Worm (Caenorhabditis elegans): ENCODE measurements around the gene K10C2.12.

Gene K10C2.12

ce11 chrX:6420681-6421080, at the start of gene K10C2.12:
Gene K10C2.12 (minus strand): TSS chrX:6420781.
- no peak for TF ChIP-seq aly-2 (tag; optimal IDR thresholded peaks at IDR 0.05)
- TF ChIP-seq nhr-12 (tag; optimal IDR thresholded peaks at IDR 0.05) = no peak
- no peak for TF ChIP-seq lin-39 (tag; optimal IDR thresholded peaks at IDR 0.05)
- no peak for TF ChIP-seq elt-3 (tag; optimal IDR thresholded peaks at IDR 0.05)
- no peak for TF ChIP-seq sea-2 (GFP tag; optimal IDR thresholded peaks at IDR 0.05)
- TF ChIP-seq nhr-23 (tag; optimal IDR thresholded peaks at IDR 0.05) = no peak
- no peak for TF ChIP-seq fos-1 (tag; optimal IDR thresholded peaks at IDR 0.05)
- no peak for TF ChIP-seq ceh-9 (tag; optimal IDR thresholded peaks at IDR 0.05)
- TF ChIP-seq daf-12 (tag; optimal IDR thresholded peaks at IDR 0.05) = no peak
- TF ChIP-seq lsy-12 (tag; optimal IDR thresholded peaks at IDR 0.05) = no peak
- TF ChIP-seq nhr-77 (tag; optimal IDR thresholded peaks at IDR 0.05) = no peak
- no peak for TF ChIP-seq nfya-1 (tag; optimal IDR thresholded peaks at IDR 0.05; ENCODE audit: insufficient read depth)
- TF ChIP-seq tbx-2 (tag; optimal IDR thresholded peaks at IDR 0.05) = no peak

DNA sequence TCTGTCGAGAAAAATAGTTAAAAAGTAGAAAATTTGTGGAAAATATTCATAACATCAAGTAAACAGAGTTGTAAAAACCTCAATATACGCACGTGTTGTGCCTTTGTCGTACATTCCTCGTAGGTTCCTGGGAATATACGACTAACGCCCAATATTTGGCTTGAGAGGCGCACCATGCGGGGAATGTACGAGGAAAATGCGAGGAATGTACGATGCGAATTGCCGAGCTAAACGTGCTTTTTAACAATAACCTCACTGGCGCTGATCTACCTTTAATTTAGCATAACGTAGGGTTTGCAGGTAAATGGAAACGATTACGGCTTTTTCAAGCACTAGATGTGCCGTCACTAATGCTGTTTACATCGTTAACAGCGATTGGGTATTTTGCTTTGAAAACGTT, 47.9 kb upstream of the K10C2.12 start, which contains the start of gene C15B12.9:
TSS of gene C15B12.9 (plus strand) at position 301 of the 400 bp plus-strand sequence.
- TF ChIP-seq lin-15B (tag; optimal IDR thresholded peaks at IDR 0.05) (no peak), nfya-1 (tag; optimal IDR thresholded peaks at IDR 0.05; ENCODE audit: insufficient read depth) (no peak), eor-1 (tag; optimal IDR thresholded peaks at IDR 0.05) (no peak), ztf-4 (tag; optimal IDR thresholded peaks at IDR 0.05) (no peak), pqm-1 (tag; optimal IDR thresholded peaks at IDR 0.05) (no peak)

DNA sequence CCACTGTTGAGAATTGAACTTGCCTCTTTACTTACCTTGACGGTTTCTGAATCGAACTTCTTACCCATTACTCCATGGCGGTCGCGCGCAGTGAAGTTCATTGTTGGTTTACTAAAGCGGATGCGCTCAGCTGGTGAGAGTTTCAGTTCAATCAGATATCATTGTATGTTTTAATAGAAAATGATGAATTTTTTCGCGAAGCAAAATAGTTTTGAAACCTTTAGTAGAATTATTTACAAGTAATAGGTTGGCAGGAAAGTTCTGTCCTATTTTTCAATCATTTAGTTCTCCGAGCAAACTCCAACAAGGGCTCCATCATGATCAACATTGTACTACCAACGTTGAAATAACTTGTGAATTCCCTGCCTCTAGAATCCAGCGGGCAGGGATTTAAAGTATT, 46.9 kb upstream of the K10C2.12 start, which contains the start of gene C15B12.3:
TSS of gene C15B12.3 (minus strand) at position 101 of the 400 bp plus-strand sequence.
- TF ChIP-seq lin-15B (tag; optimal IDR thresholded peaks at IDR 0.05) = no peak
- TF ChIP-seq nhr-23 (tag; optimal IDR thresholded peaks at IDR 0.05) = no peak
- TF ChIP-seq ceh-9 (tag; optimal IDR thresholded peaks at IDR 0.05) = no peak
- no peak for TF ChIP-seq egl-27 (tag; optimal IDR thresholded peaks at IDR 0.05)
- no peak for TF ChIP-seq fos-1 (tag; optimal IDR thresholded peaks at IDR 0.05)
- TF ChIP-seq fkh-10 (GFP tag; optimal IDR thresholded peaks at IDR 0.05) = no peak
- TF ChIP-seq pha-4 (tag; optimal IDR thresholded peaks at IDR 0.05) = no peak
- TF ChIP-seq ztf-4 (tag; optimal IDR thresholded peaks at IDR 0.05) = no peak
- TF ChIP-seq ceh-28 (tag; optimal IDR thresholded peaks at IDR 0.05) = no peak
- TF ChIP-seq aly-2 (tag; optimal IDR thresholded peaks at IDR 0.05) = no peak
- no peak for TF ChIP-seq nhr-77 (tag; optimal IDR thresholded peaks at IDR 0.05)
- no peak for TF ChIP-seq sea-2 (GFP tag; optimal IDR thresholded peaks at IDR 0.05)
- TF ChIP-seq unc-62 (GFP tag; optimal IDR thresholded peaks at IDR 0.05) = no peak
- TF ChIP-seq elt-2 (tag; optimal IDR thresholded peaks at IDR 0.05) = no peak

ce11 chrX:6462995-6463462, 42.4 kb upstream of the K10C2.12 start, which contains the start of gene C15B12.2:
Gene C15B12.2 (plus strand): TSS chrX:6463412.
- TF ChIP-seq unc-62 (GFP tag; optimal IDR thresholded peaks at IDR 0.05) = no peak
- peak; percentile 82 for TF ChIP-seq elt-2 (tag; optimal IDR thresholded peaks at IDR 0.05)

DNA sequence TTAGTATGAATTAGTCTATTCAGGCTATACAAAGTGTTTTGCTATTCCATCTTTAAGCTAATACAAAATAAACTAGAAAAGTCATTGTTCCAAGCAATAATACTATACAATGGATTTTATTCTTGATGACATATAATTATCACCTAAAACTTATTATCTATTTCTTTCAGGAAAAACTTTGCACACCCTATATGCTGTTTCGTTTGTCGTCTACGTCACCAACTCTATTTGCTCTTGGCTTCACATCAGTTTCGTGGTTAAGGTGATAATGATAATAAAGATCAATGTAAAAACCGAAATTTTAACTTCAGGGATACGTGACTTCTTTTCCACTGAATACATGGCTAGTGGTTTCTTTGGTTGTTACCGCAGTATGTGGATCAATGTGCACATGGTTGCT, 41.9 kb upstream of the K10C2.12 start:
- TF ChIP-seq jun-1 (tag; optimal IDR thresholded peaks at IDR 0.05) (no peak), pqm-1 (tag; optimal IDR thresholded peaks at IDR 0.05) (peak; percentile 33), elt-2 (tag; optimal IDR thresholded peaks at IDR 0.05) (peak; percentile 29)

- TF ChIP-seq unc-39 (tag; optimal IDR thresholded peaks at IDR 0.05) (no peak), pha-4 (tag; optimal IDR thresholded peaks at IDR 0.05) (no peak), nhr-28 (tag; optimal IDR thresholded peaks at IDR 0.05) (no peak), ztf-11 (tag; optimal IDR thresholded peaks at IDR 0.05) (no peak), ceh-16 (tag; optimal IDR thresholded peaks at IDR 0.05) (no peak), fkh-10 (GFP tag; optimal IDR thresholded peaks at IDR 0.05) (no peak), tbx-2 (tag; optimal IDR thresholded peaks at IDR 0.05) (no peak), pqm-1 (tag; optimal IDR thresholded peaks at IDR 0.05) (no peak), lin-15B (tag; optimal IDR thresholded peaks at IDR 0.05) (no peak)
Measured at ce11 chrX:6461729-6462128, 41.1 kb upstream of the K10C2.12 start, which contains the start of gene K04E7.1. Gene K04E7.1 (plus strand): TSS chrX:6462029.

- peak; percentile 70 for TF ChIP-seq pqm-1 (tag; optimal IDR thresholded peaks at IDR 0.05)
- TF ChIP-seq jun-1 (tag; optimal IDR thresholded peaks at IDR 0.05) = no peak
- no peak for TF ChIP-seq sea-2 (GFP tag; optimal IDR thresholded peaks at IDR 0.05)
- no peak for TF ChIP-seq eor-1 (tag; optimal IDR thresholded peaks at IDR 0.05)
- TF ChIP-seq skn-1 (tag; optimal IDR thresholded peaks at IDR 0.05) = no peak
- no peak for TF ChIP-seq nhr-28 (tag; optimal IDR thresholded peaks at IDR 0.05)
- TF ChIP-seq elt-2 (tag; optimal IDR thresholded peaks at IDR 0.05) = peak; percentile 53
- TF ChIP-seq nfya-1 (tag; optimal IDR thresholded peaks at IDR 0.05; ENCODE audit: insufficient read depth) = no peak
- TF ChIP-seq nhr-12 (tag; optimal IDR thresholded peaks at IDR 0.05) = no peak
- TF ChIP-seq ceh-9 (tag; optimal IDR thresholded peaks at IDR 0.05) = no peak
- no peak for TF ChIP-seq ZK546.5 (tag; optimal IDR thresholded peaks at IDR 0.05)
Measured at ce11 chrX:6460123-6460522, 39.5 kb upstream of the K10C2.12 start.

All from whole organism, L3 larva.